Worm (Caenorhabditis elegans) whole organism, L4 larva: ENCODE results near the gene mtg-1.

Source experiments
- dve-1 ChIP-seq: sonication (generic microtip); optimal IDR thresholded peaks from 2 replicates; lab custom pipeline; 2017; ENCODE audit warnings: antibody characterized with exemption, mild to moderate bottlenecking, missing genetic modification characterization, missing compliant biosample characterization; ENCODE audit not compliant: insufficient read depth
- nhr-102 ChIP-seq: sonication (generic microtip); optimal IDR thresholded peaks from 2 replicates; lab custom pipeline; 2016; ENCODE audit warnings: mild to moderate bottlenecking, missing genetic modification characterization, moderate library complexity, missing compliant biosample characterization

- no peak for TF ChIP-seq dve-1
- TF ChIP-seq nhr-102 (tag; lab: Kevin White, UChicago) = no peak
These were observed 25.3 kb upstream of the mtg-1 start for ce11 chrIII:1508244-1508643.
